Fruit fly (Drosophila melanogaster) whole organism, embryonic: ENCODE data around the gene CG15308.
A peak's percentile ranks its signal among the peaks of the same experiment; 100 is the strongest.

ENCODE experiments used
- Adf1 ChIP-seq: fragments of 200-800 bp; sonication (Bioruptor generic); IDR thresholded peaks from 2 replicates; pipeline ENCODE4 v1.3.6; 2022; ENCODE audit warnings: missing biosample characterization, missing genetic modification characterization
- Asciz ChIP-seq: fragments of 200-800 bp; sonication (Bioruptor generic); optimal IDR thresholded peaks from 2 replicates; lab custom pipeline; 2017; ENCODE audit warnings: missing biosample characterization, mild to moderate bottlenecking, missing genetic modification characterization, missing genetic modification reagents
- Atf6 ChIP-seq: fragments of 200-800 bp; sonication (Bioruptor generic); IDR thresholded peaks from 2 replicates; pipeline ENCODE4 v1.3.6; 2022; ENCODE audit warnings: missing biosample characterization, missing genetic modification characterization
- CG10274 ChIP-seq: fragments of 200-800 bp; sonication (Bioruptor generic); optimal IDR thresholded peaks from 3 replicates; lab custom pipeline; 2017; ENCODE audit warnings: missing biosample characterization, mild to moderate bottlenecking, missing genetic modification characterization
- CG10462 ChIP-seq: fragments of 200-800 bp; sonication (Bioruptor generic); optimal IDR thresholded peaks from 2 replicates; lab custom pipeline; 2016; ENCODE audit warnings: missing biosample characterization, missing genetic modification characterization
- CG10543 ChIP-seq: fragments of 200-800 bp; sonication (Bioruptor generic); optimal IDR thresholded peaks from 3 replicates; lab custom pipeline; 2017; ENCODE audit warnings: missing biosample characterization, mild to moderate bottlenecking, missing genetic modification characterization, moderate library complexity
- CG12071 ChIP-seq: fragments of 200-800 bp; sonication (Bioruptor generic); optimal IDR thresholded peaks from 3 replicates; lab custom pipeline; 2018; ENCODE audit warnings: missing biosample characterization, mild to moderate bottlenecking, missing genetic modification characterization
- CG12659 ChIP-seq: fragments of 200-800 bp; sonication (Bioruptor generic); optimal IDR thresholded peaks from 3 replicates; lab custom pipeline; 2017; ENCODE audit warnings: mild to moderate bottlenecking, missing biosample characterization, missing genetic modification reagents, missing genetic modification characterization
- CG12744 ChIP-seq: fragments of 200-800 bp; sonication (Bioruptor generic); optimal IDR thresholded peaks from 2 replicates; lab custom pipeline; 2016; ENCODE audit warnings: missing biosample characterization, missing genetic modification characterization
- CG16779 ChIP-seq: fragments of 200-800 bp; sonication (Bioruptor generic); IDR thresholded peaks from 2 replicates; pipeline ENCODE4 v1.3.6; 2022; ENCODE audit warnings: missing biosample characterization, missing genetic modification characterization
- CG18599 ChIP-seq: fragments of 200-800 bp; sonication (Bioruptor generic); optimal IDR thresholded peaks from 3 replicates; lab custom pipeline; 2017; ENCODE audit warnings: missing biosample characterization, missing genetic modification characterization, mild to moderate bottlenecking, moderate library complexity, missing genetic modification reagents
- CG3065 ChIP-seq: fragments of 200-800 bp; sonication (Bioruptor generic); optimal IDR thresholded peaks from 2 replicates; lab custom pipeline; 2016; ENCODE audit warnings: missing biosample characterization, missing genetic modification characterization
- CG32767 ChIP-seq: fragments of 200-800 bp; sonication (Bioruptor generic); IDR thresholded peaks from 2 replicates; pipeline ENCODE4 v1.3.6; 2022; ENCODE audit warnings: missing biosample characterization, missing genetic modification characterization
- CG4360 ChIP-seq: fragments of 200-800 bp; sonication (Bioruptor generic); IDR thresholded peaks from 2 replicates; pipeline ENCODE4 v1.3.6; 2022; ENCODE audit warnings: missing biosample characterization, missing genetic modification characterization
- CG6765 ChIP-seq: fragments of 200-800 bp; sonication (Bioruptor generic); optimal IDR thresholded peaks from 3 replicates; lab custom pipeline; 2017; ENCODE audit warnings: missing biosample characterization, mild to moderate bottlenecking, missing genetic modification characterization
- CG6813 ChIP-seq: fragments of 200-800 bp; sonication (Bioruptor generic); optimal IDR thresholded peaks from 2 replicates; lab custom pipeline; 2017; ENCODE audit warnings: missing biosample characterization, missing genetic modification characterization, mild to moderate bottlenecking, moderate library complexity, missing genetic modification reagents
- CG7556 ChIP-seq: fragments of 200-800 bp; sonication (Bioruptor generic); optimal IDR thresholded peaks from 2 replicates; lab custom pipeline; 2017; ENCODE audit warnings: missing biosample characterization, mild to moderate bottlenecking, missing genetic modification characterization
- CG7745 ChIP-seq: fragments of 200-800 bp; sonication (Bioruptor generic); optimal IDR thresholded peaks from 2 replicates; lab custom pipeline; 2018; ENCODE audit warnings: missing biosample characterization, mild to moderate bottlenecking, missing genetic modification characterization, moderate library complexity
- CG8290 ChIP-seq, 3 experiments: fragments of 200-800 bp; sonication (Bioruptor generic); optimal IDR thresholded peaks; 2 replicates each; lab custom pipeline; 2016 to 2019; ENCODE audit warnings: missing biosample characterization in 3 of 3, missing genetic modification characterization in 3 of 3, mild to moderate bottlenecking in 2 of 3, moderate library complexity in 1 of 3
- CG9932 ChIP-seq: fragments of 200-800 bp; sonication (Bioruptor generic); IDR thresholded peaks from 2 replicates; pipeline ENCODE4 v1.3.6; 2022; ENCODE audit warnings: missing biosample characterization, missing genetic modification characterization
- Camta ChIP-seq: fragments of 200-800 bp; sonication (Bioruptor generic); optimal IDR thresholded peaks from 2 replicates; lab custom pipeline; 2016; ENCODE audit warnings: missing biosample characterization, missing genetic modification characterization
- Dip3 ChIP-seq: fragments of 200-800 bp; sonication (Bioruptor generic); optimal IDR thresholded peaks from 3 replicates; lab custom pipeline; 2016; ENCODE audit warnings: missing biosample characterization, missing genetic modification characterization
- E2f1 ChIP-seq: fragments of 200-800 bp; sonication (Bioruptor generic); IDR thresholded peaks from 2 replicates; pipeline ENCODE4 v1.3.6; 2022; ENCODE audit warnings: missing biosample characterization, missing genetic modification characterization
- Fer3 ChIP-seq: fragments of 200-800 bp; sonication (Bioruptor generic); optimal IDR thresholded peaks from 2 replicates; lab custom pipeline; 2018; ENCODE audit warnings: missing biosample characterization, mild to moderate bottlenecking, missing genetic modification characterization, moderate library complexity
- HLHmδ ChIP-seq: fragments of 200-800 bp; sonication (Bioruptor generic); optimal IDR thresholded peaks from 2 replicates; lab custom pipeline; 2018; ENCODE audit warnings: missing biosample characterization, mild to moderate bottlenecking, missing genetic modification characterization, moderate library complexity
- Hey ChIP-seq: fragments of 200-800 bp; sonication (Bioruptor generic); optimal IDR thresholded peaks from 3 replicates; lab custom pipeline; 2018; ENCODE audit warnings: missing biosample characterization, mild to moderate bottlenecking, missing genetic modification characterization
- HmgD ChIP-seq: fragments of 200-800 bp; sonication (Bioruptor generic); optimal IDR thresholded peaks from 3 replicates; lab custom pipeline; 2016; ENCODE audit warnings: missing biosample characterization, missing genetic modification characterization
- Lim3 ChIP-seq: fragments of 200-800 bp; sonication (Bioruptor generic); IDR thresholded peaks from 2 replicates; pipeline ENCODE4 v1.3.6; 2022; ENCODE audit warnings: missing biosample characterization, missing genetic modification characterization
- Mrtf ChIP-seq: fragments of 200-800 bp; sonication (Bioruptor generic); IDR thresholded peaks from 3 replicates; pipeline ENCODE4 v1.3.6; 2022; ENCODE audit warnings: missing biosample characterization, missing genetic modification characterization
- Neu2 ChIP-seq: fragments of 200-800 bp; sonication (Bioruptor generic); optimal IDR thresholded peaks from 3 replicates; lab custom pipeline; 2016; ENCODE audit warnings: missing biosample characterization, missing genetic modification characterization, borderline replicate concordance
- Opbp ChIP-seq: fragments of 200-800 bp; sonication (Bioruptor generic); IDR thresholded peaks from 3 replicates; pipeline ENCODE4 v1.3.6; 2022; ENCODE audit warnings: missing biosample characterization, missing genetic modification characterization; ENCODE audit not compliant: partially characterized antibody
- Rx ChIP-seq: fragments of 200-800 bp; sonication (Bioruptor generic); IDR thresholded peaks from 2 replicates; pipeline ENCODE4 v1.3.6; 2022; ENCODE audit warnings: missing biosample characterization, missing genetic modification characterization
- Sry-δ ChIP-seq: fragments of 200-800 bp; sonication (Bioruptor generic); optimal IDR thresholded peaks from 2 replicates; lab custom pipeline; 2016; ENCODE audit warnings: missing biosample characterization, missing genetic modification characterization
- amos ChIP-seq: fragments of 200-800 bp; sonication (Bioruptor generic); IDR thresholded peaks from 2 replicates; pipeline ENCODE4 v1.3.6; 2022; ENCODE audit warnings: missing biosample characterization, missing genetic modification characterization; ENCODE audit not compliant: partially characterized antibody
- cas ChIP-seq: fragments of 200-800 bp; sonication (Bioruptor generic); IDR thresholded peaks from 2 replicates; pipeline ENCODE4 v1.3.6; 2022; ENCODE audit warnings: missing biosample characterization, missing genetic modification characterization
- cato ChIP-seq: fragments of 200-800 bp; sonication (Bioruptor generic); optimal IDR thresholded peaks from 2 replicates; lab custom pipeline; 2016; ENCODE audit warnings: missing biosample characterization, missing genetic modification characterization, borderline replicate concordance
- croc ChIP-seq: fragments of 200-800 bp; sonication (Bioruptor generic); conservative IDR thresholded peaks from 3 replicates; pipeline ENCODE4 v1.3.6; 2022; ENCODE audit warnings: missing biosample characterization, missing genetic modification characterization
- dpn ChIP-seq, 2 experiments: fragments of 200-800 bp; sonication (Bioruptor generic); optimal IDR thresholded peaks; 3 replicates each; lab custom pipeline; 2016; ENCODE audit warnings: missing biosample characterization in 2 of 2, missing genetic modification characterization in 2 of 2
- fu2 ChIP-seq: fragments of 200-800 bp; sonication (Bioruptor generic); optimal IDR thresholded peaks from 2 replicates; lab custom pipeline; 2016; ENCODE audit warnings: missing biosample characterization, missing genetic modification characterization
- gfzf ChIP-seq: fragments of 200-800 bp; sonication (Bioruptor generic); optimal IDR thresholded peaks from 2 replicates; lab custom pipeline; 2016; ENCODE audit warnings: missing biosample characterization, mild to moderate bottlenecking, missing genetic modification characterization, moderate library complexity
- grau ChIP-seq: fragments of 200-800 bp; optimal IDR thresholded peaks from 3 replicates; lab custom pipeline; 2019; ENCODE audit warnings: missing biosample characterization, mild to moderate bottlenecking, missing genetic modification characterization, moderate library complexity
- hb ChIP-seq: fragments of 200-800 bp; sonication (Bioruptor generic); IDR thresholded peaks from 3 replicates; pipeline ENCODE4 v1.3.6; 2022; ENCODE audit warnings: missing biosample characterization, missing genetic modification characterization; ENCODE audit not compliant: partially characterized antibody
- jumu ChIP-seq: fragments of 200-800 bp; sonication (Bioruptor generic); optimal IDR thresholded peaks from 3 replicates; lab custom pipeline; 2016; ENCODE audit warnings: missing biosample characterization, missing genetic modification characterization
- nmo ChIP-seq: fragments of 200-800 bp; sonication (Bioruptor generic); optimal IDR thresholded peaks from 2 replicates; lab custom pipeline; 2018; ENCODE audit warnings: missing biosample characterization, mild to moderate bottlenecking, missing genetic modification characterization, moderate library complexity
- pfk ChIP-seq: fragments of 200-800 bp; sonication (Bioruptor generic); optimal IDR thresholded peaks from 2 replicates; lab custom pipeline; 2018; ENCODE audit warnings: missing biosample characterization, mild to moderate bottlenecking, missing genetic modification characterization, moderate library complexity
- prd ChIP-seq, 3 experiments: fragments of >200 bp in 2 of 3; fragments of 200-800 bp in 1 of 3; sonication (Bioruptor generic) in 1 of 3; optimal IDR thresholded peaks in 2 of 3; IDR thresholded peaks in 1 of 3; 2 replicates in 2 of 3; 3 replicates in 1 of 3; pipeline versions ENCODE4 v1.3.6 to Lab custom; 2017 to 2022; ENCODE audit warnings: missing biosample characterization in 1 of 3, missing genetic modification characterization in 1 of 3
- seq ChIP-seq: fragments of 200-800 bp; sonication (Bioruptor generic); IDR thresholded peaks from 2 replicates; pipeline ENCODE4 v1.3.6; 2022; ENCODE audit warnings: missing biosample characterization, missing genetic modification characterization
- yki ChIP-seq: fragments of >200 bp; optimal IDR thresholded peaks from 3 replicates; lab custom pipeline; 2018
- zen ChIP-seq: fragments of 200-800 bp; sonication (Bioruptor generic); optimal IDR thresholded peaks from 3 replicates; lab custom pipeline; 2018; ENCODE audit warnings: missing biosample characterization, mild to moderate bottlenecking, missing genetic modification characterization, moderate library complexity

CG15308 gene

dm6 chrX:10232497-10232896 lies 13.6 kb upstream of the CG15308 start (continued):
- TF ChIP-seq yki (no peak), Dip3 (GFP tag; lab: Kevin White, UChicago) (peak; percentile 36), CG7745 (tag; lab: Kevin White, UChicago) (no peak), CG10543 (GFP tag; lab: Kevin White, UChicago) (peak; percentile 45), Atf6 (peak; percentile 50; the same call in 1 of the 2 replicates), Asciz (GFP tag; lab: Kevin White, UChicago) (no peak), CG6765 (GFP tag; lab: Kevin White, UChicago) (peak; percentile 38), CG10462 (GFP tag; lab: Kevin White, UChicago) (peak; percentile 26), CG7556 (GFP tag; lab: Kevin White, UChicago) (peak; percentile 85), HLHmδ (no peak), Fer3 (tag; lab: Kevin White, UChicago) (peak; percentile 60), CG12071 (GFP tag; lab: Kevin White, UChicago) (peak; percentile 49), CG16779 (no peak), Opbp (GFP tag; lab: Robert Waterston, UW) (no peak), E2f1 (GFP tag; lab: Robert Waterston, UW) (peak; percentile 63; the same call in 1 of the 2 replicates), CG12659 (GFP tag; lab: Kevin White, UChicago) (peak; percentile 86), croc (GFP tag; lab: Robert Waterston, UW) (peak; percentile 38; the same call in 2 of the 3 replicates), dpn (GFP tag; optimal IDR thresholded peaks at IDR 0.05; lab: Kevin White, UChicago) (peak; percentile 54 to 72), Adf1 (0 out of 2 replicates have a peak, but pooled peaks have one; percentile 10), CG32767 (GFP tag; lab: Robert Waterston, UW) (peak; percentile 73), CG6813 (GFP tag; lab: Kevin White, UChicago) (peak; percentile 35), CG8290 (GFP tag; optimal IDR thresholded peaks at IDR 0.05; lab: Kevin White, UChicago) (no peak), CG8290 (tag; optimal IDR thresholded peaks at IDR 0.05; lab: Kevin White, UChicago) (no peak), CG10274 (GFP tag; lab: Kevin White, UChicago) (peak; percentile 17), CG12744 (GFP tag; lab: Kevin White, UChicago) (peak; percentile 68), CG18599 (GFP tag; lab: Kevin White, UChicago) (peak; percentile 42), nmo (peak; percentile 72), cas (GFP tag; lab: Robert Waterston, UW) (no peak), Hey (tag; lab: Kevin White, UChicago) (no peak), gfzf (GFP tag; lab: Kevin White, UChicago) (no peak), amos (GFP tag; lab: Robert Waterston, UW) (no peak), Sry-δ (no peak), CG3065 (GFP tag; lab: Kevin White, UChicago) (peak; percentile 9), Rx (GFP tag; lab: Robert Waterston, UW) (no peak), fu2 (GFP tag; lab: Kevin White, UChicago) (peak; percentile 45), prd (optimal IDR thresholded peaks at IDR 0.05; lab: Kevin White, UChicago) (no peak), prd (GFP tag; IDR thresholded peaks at IDR 0.05; lab: Robert Waterston, UW) (peak; percentile 53; the same call in 2 of the 3 replicates), Neu2 (GFP tag; lab: Kevin White, UChicago) (no peak), Lim3 (GFP tag; lab: Robert Waterston, UW) (0 out of 2 replicates have a peak, but pooled peaks have one; percentile 17), Camta (GFP tag; lab: Kevin White, UChicago) (peak; percentile 39), CG4360 (GFP tag; lab: Robert Waterston, UW) (no peak), HmgD (GFP tag; lab: Kevin White, UChicago) (no peak), cato (GFP tag; lab: Kevin White, UChicago) (peak; percentile 39), zen (tag; lab: Kevin White, UChicago) (peak; percentile 9), grau (tag; lab: Kevin White, UChicago) (peak; percentile 87), seq (peak; percentile 82), jumu (GFP tag; lab: Kevin White, UChicago) (peak; percentile 28), Mrtf (GFP tag; lab: Robert Waterston, UW) (peak; percentile 66; the same call in 2 of the 3 replicates), hb (GFP tag; lab: Robert Waterston, UW) (no peak), CG9932 (GFP tag; lab: Robert Waterston, UW) (peak; percentile 44), pfk (no peak)
